Worm (Caenorhabditis elegans) whole organism, midembryonic: Measurements from ENCODE around the gene prkl-1.

Experiments
- T22C8.4 ChIP-seq: fragments of 200-800 bp; sonication (Bioruptor generic); IDR thresholded peaks from 2 replicates; pipeline ENCODE4 v1.3.6; 2022; ENCODE audit warnings: missing genetic modification characterization, missing compliant biosample characterization
- cog-1 ChIP-seq: sonication (generic microtip); optimal IDR thresholded peaks from 2 replicates; lab custom pipeline; 2016; ENCODE audit warnings: missing genetic modification characterization, missing compliant biosample characterization
- flt-1 ChIP-seq: fragments of 200-800 bp; sonication (Bioruptor generic); IDR thresholded peaks from 2 replicates; pipeline ENCODE4 v1.3.6; 2022; ENCODE audit warnings: missing genetic modification characterization, missing compliant biosample characterization
- med-1 ChIP-seq: sonication (generic microtip); optimal IDR thresholded peaks from 2 replicates; lab custom pipeline; 2017; ENCODE audit warnings: missing genetic modification characterization, mild to moderate bottlenecking, missing compliant biosample characterization, antibody characterized with exemption, missing genetic modification reagents; ENCODE audit not compliant: insufficient read depth
- ref-1 ChIP-seq: fragments of 200-800 bp; sonication (Bioruptor generic); conservative IDR thresholded peaks from 2 replicates; pipeline ENCODE4 v1.3.6; 2022; ENCODE audit warnings: missing genetic modification reagents, missing genetic modification characterization, missing compliant biosample characterization
- tab-1 ChIP-seq: fragments of 200-800 bp; sonication (Bioruptor generic); IDR thresholded peaks from 2 replicates; pipeline ENCODE4 v1.3.6; 2022; ENCODE audit warnings: missing genetic modification characterization, missing compliant biosample characterization

ce11 chrIV:7031019-7031418 is 44.3 kb upstream of the prkl-1 start:
- TF ChIP-seq flt-1 (GFP tag; lab: Robert Waterston, UW) (no peak), cog-1 (no peak), T22C8.4 (GFP tag; lab: Robert Waterston, UW) (no peak), tab-1 (GFP tag; lab: Robert Waterston, UW) (no peak), ref-1 (no peak), med-1 (GFP tag; lab: Kevin White, UChicago) (no peak)
